Fruit fly (Drosophila melanogaster): ENCODE data around the gene CrebA.

CrebA gene

DNA sequence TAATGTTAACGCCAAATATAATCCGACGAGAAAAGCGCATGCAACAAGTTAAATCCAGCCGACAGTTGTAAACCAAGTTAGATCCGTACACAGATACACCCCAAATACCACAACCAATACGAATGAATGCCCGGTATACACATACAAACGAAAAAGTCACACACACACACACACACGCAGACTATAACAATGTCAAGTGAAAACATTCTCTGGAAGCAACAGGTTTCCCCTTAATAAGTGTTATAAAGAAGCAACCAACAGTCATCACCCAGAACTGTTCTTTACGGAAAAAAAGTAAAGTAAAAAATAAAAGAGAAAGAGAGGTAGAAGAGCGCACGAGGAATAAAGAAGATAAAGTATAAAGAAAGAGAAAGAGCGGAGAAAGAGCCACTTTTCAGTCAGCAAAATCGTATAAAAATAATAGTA is 618 bp downstream of the CrebA start (continued):
- peak; percentile 95 for TF ChIP-seq scrt (GFP tag; optimal IDR thresholded peaks at IDR 0.05)
- TF ChIP-seq sqz (GFP tag; optimal IDR thresholded peaks at IDR 0.05) = peak; percentile 56
- TF ChIP-seq nerfin-1 (tag; optimal IDR thresholded peaks at IDR 0.05) = peak; percentile 53
- peak; percentile 42 for TF ChIP-seq Nf-YC (tag; optimal IDR thresholded peaks at IDR 0.05)
- TF ChIP-seq Bgb (GFP tag; IDR thresholded peaks at IDR 0.05; ENCODE audit: partially characterized antibody) = no peak
- TF ChIP-seq CTCF (GFP tag; optimal IDR thresholded peaks at IDR 0.05) = no peak

DNA sequence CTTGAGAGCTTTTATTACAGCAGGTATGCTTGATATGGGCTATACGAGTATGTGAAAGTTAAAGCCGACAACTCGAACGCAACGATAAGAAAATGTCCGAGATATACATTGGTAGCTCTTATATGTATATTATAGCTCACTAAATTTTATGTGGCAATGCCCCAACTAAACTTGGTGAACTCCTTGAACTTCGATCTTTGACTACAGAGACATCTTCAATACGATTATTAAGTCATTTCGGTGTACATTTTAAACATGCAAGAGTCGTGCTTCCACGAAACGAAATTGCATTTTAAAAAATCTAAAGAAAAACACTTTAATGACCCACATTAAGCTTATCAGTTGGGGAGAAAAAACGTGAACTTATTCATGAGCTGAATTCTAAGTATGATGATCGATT is 1.4 kb downstream of the CrebA start:
- TF ChIP-seq CG11456 (GFP tag; IDR thresholded peaks at IDR 0.05) (no peak), Hr78 (GFP tag; optimal IDR thresholded peaks at IDR 0.05) (peak in 1 of 2 experiments; percentile 65), CG2199 (GFP tag; IDR thresholded peaks at IDR 0.05) (peak; percentile 70; the same call in 2 of the 3 replicates), Mad (GFP tag; optimal IDR thresholded peaks at IDR 0.05) (no peak), pros (GFP tag; optimal IDR thresholded peaks at IDR 0.05) (no peak), exex (tag; optimal IDR thresholded peaks at IDR 0.05) (peak; percentile 35), CG16813 (GFP tag; IDR thresholded peaks at IDR 0.05; ENCODE audit: partially characterized antibody) (no peak), Fer1 (GFP tag; optimal IDR thresholded peaks at IDR 0.05) (no peak), Oli (tag; optimal IDR thresholded peaks at IDR 0.05) (no peak), CkIIα-i1 (GFP tag; IDR thresholded peaks at IDR 0.05) (no peak)

DNA sequence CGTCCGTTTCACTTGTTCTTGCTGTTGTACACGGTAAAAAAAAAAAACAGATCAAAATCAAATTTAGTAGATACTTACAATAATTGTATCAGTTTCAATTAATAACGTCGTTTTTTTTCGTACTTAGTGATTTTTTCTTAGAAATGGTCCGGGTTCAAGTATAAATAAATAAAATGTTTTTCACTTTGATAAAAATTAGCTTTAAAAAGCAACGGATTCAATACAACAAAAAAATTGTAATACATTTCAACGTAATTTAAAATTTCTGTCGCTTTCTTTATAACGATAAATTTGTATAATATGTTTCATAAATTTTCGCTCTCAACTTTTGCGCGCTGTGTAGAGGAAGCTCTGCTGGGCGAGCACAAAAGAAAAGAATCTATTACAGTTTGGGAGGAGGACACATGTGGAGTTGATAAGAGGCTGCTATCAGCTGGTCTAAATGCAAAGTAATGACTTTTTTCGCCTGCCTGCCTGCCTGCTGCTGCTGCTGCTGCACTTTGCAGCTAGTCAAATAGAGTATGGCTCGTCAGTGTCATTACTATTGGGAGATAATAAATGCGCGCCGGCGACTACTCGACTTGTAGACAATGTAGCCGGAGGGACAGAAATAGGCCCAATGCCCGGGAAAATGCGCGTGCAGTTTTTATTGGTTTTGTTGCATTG is 2.9 kb downstream of the CrebA start:
- no peak for TF ChIP-seq sens-2 (GFP tag; IDR thresholded peaks at IDR 0.05)
- peak; percentile 19 for TF ChIP-seq CG2202 (tag; optimal IDR thresholded peaks at IDR 0.05)
- TF ChIP-seq zfh2 (GFP tag; optimal IDR thresholded peaks at IDR 0.05) = peak; percentile 26
- peak; percentile 75 for TF ChIP-seq unpg (GFP tag; optimal IDR thresholded peaks at IDR 0.05)
- peak in 1 of 3 experiments; percentile 76 for TF ChIP-seq lola (GFP tag; optimal IDR thresholded peaks at IDR 0.05)
- peak; percentile 35; the same call in 1 of the 3 replicates for TF ChIP-seq gce (GFP tag; IDR thresholded peaks at IDR 0.05)
- peak; percentile 39 for TF ChIP-seq bab2 (GFP tag; optimal IDR thresholded peaks at IDR 0.05)
- TF ChIP-seq CG10979 (tag; optimal IDR thresholded peaks at IDR 0.05) = peak; percentile 76
- peak; percentile 65 for TF ChIP-seq Xrp1 (GFP tag; IDR thresholded peaks at IDR 0.05)
- TF ChIP-seq CG42726 (GFP tag; IDR thresholded peaks at IDR 0.05; ENCODE audit: partially characterized antibody) = no peak
- TF ChIP-seq ttk (GFP tag; IDR thresholded peaks at IDR 0.05) = no peak
- peak; percentile 63 for TF ChIP-seq CG17385 (GFP tag; optimal IDR thresholded peaks at IDR 0.05)
- 0 out of 2 replicates have a peak, but pooled peaks have one; percentile 16 for TF ChIP-seq Awh (GFP tag; IDR thresholded peaks at IDR 0.05)
- TF ChIP-seq fd64A (GFP tag; optimal IDR thresholded peaks at IDR 0.05) = no peak
- no peak for TF ChIP-seq z (GFP tag; IDR thresholded peaks at IDR 0.05)
- peak; percentile 84 for TF ChIP-seq CG18262 (tag; optimal IDR thresholded peaks at IDR 0.05)
- no peak for TF ChIP-seq repo (GFP tag; optimal IDR thresholded peaks at IDR 0.05)
- peak; percentile 55 for TF ChIP-seq CG3407 (GFP tag; optimal IDR thresholded peaks at IDR 0.05)
- peak; percentile 50 for TF ChIP-seq Abd-B (GFP tag; optimal IDR thresholded peaks at IDR 0.05)
- TF ChIP-seq kah (GFP tag; optimal IDR thresholded peaks at IDR 0.05) = peak; percentile 41
- peak; percentile 5 for TF ChIP-seq CG17568 (GFP tag; optimal IDR thresholded peaks at IDR 0.05)
- peak; percentile 58 for TF ChIP-seq nerfin-1 (tag; optimal IDR thresholded peaks at IDR 0.05)
- TF ChIP-seq klu (GFP tag; IDR thresholded peaks at IDR 0.05) = peak; percentile 44; the same call in 1 of the 2 replicates
- TF ChIP-seq CG16863 (GFP tag; optimal IDR thresholded peaks at IDR 0.05) = peak; percentile 47
- no peak for TF ChIP-seq CG6175 (GFP tag; IDR thresholded peaks at IDR 0.05)
- TF ChIP-seq CG2120 (GFP tag; optimal IDR thresholded peaks at IDR 0.05) = peak; percentile 74
- peak; percentile 47; the same call in 1 of the 3 replicates for TF ChIP-seq CG7357 (GFP tag; IDR thresholded peaks at IDR 0.05)
- peak; percentile 64 for TF ChIP-seq ind (GFP tag; optimal IDR thresholded peaks at IDR 0.05)
- TF ChIP-seq Sry-β (GFP tag; optimal IDR thresholded peaks at IDR 0.05) = no peak
- peak; percentile 76 for TF ChIP-seq CG17829 (tag; optimal IDR thresholded peaks at IDR 0.05)
- TF ChIP-seq CHES-1-like (GFP tag; optimal IDR thresholded peaks at IDR 0.05) = peak; percentile 7
- TF ChIP-seq CG11504 (tag; optimal IDR thresholded peaks at IDR 0.05) = peak; percentile 85

All from whole organism, embryonic.